Worm (Caenorhabditis elegans): ENCODE measurements around the gene lhfp-4.

DNA sequence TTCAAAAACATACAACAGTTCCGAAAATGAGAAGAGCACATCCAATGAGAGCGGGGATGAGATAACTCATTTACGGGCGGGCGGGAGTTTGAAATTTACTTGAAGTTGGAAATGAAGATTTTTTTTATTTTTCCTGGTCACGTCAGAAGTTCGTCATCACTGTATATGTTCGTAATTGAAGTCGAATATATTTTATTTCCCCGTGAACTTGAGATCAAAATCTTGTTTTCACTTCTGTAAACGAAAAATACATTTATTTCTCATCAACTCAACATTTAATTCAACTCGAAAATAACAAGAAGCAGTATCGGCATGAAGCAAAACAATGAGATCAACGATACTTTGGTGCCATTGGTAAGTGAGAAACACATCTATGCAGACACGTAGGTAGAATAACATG, 41.0 kb downstream of the lhfp-4 start, which contains the start of gene C49C3.20:
- TF ChIP-seq gmeb-2 (tag; optimal IDR thresholded peaks at IDR 0.05) (no peak), nfya-1 (tag; optimal IDR thresholded peaks at IDR 0.05) (no peak), unc-3 (GFP tag; conservative IDR thresholded peaks at IDR 0.05) (no peak), unc-3 (tag; optimal IDR thresholded peaks at IDR 0.05) (no peak), mec-3 (tag; optimal IDR thresholded peaks at IDR 0.05; ENCODE audit: borderline replicate concordance) (no peak), sdc-2 (tag; optimal IDR thresholded peaks at IDR 0.05) (no peak)

Measured in whole organism, late embryonic.